Fruit fly (Drosophila melanogaster) whole organism: Measurements from ENCODE around the gene Rpp21.

Experiments used
- CG8478 ChIP-seq: fragments of >200 bp; optimal IDR thresholded peaks from 2 replicates; lab custom pipeline; 2018; ENCODE audit warnings: inconsistent platforms
- pan ChIP-seq: fragments of >200 bp; optimal IDR thresholded peaks from 2 replicates; lab custom pipeline; 2017
- psq ChIP-seq: fragments of >200 bp; optimal IDR thresholded peaks from 2 replicates; lab custom pipeline; 2017
- usp ChIP-seq: fragments of >200 bp; optimal IDR thresholded peaks from 2 replicates; lab custom pipeline; 2017; ENCODE audit warnings: missing biosample characterization, missing genetic modification characterization, mixed read lengths

dm6 chrX:985911-986310 is 44.6 kb upstream of the Rpp21 start:
- TF ChIP-seq psq (lab: Kevin White, UChicago) (no peak), pan (lab: Kevin White, UChicago) (no peak), CG8478 (no peak), usp (no peak)
